Fruit fly (Drosophila melanogaster): ENCODE data around the gene Grip71.

Gene Grip71

dm6 chr2L:18695404-18695804 is 13.2 kb upstream of the Grip71 start, which contains the start of the genes CG10383 and CG10338:
Gene CG10383, minus strand, starts transcription at chr2L:18695602.
Gene CG10338, plus strand, starts transcription at chr2L:18695664.
- peak; percentile 79 for TF ChIP-seq Sp1 (GFP tag; optimal IDR thresholded peaks at IDR 0.05)
- TF ChIP-seq psq (GFP tag; optimal IDR thresholded peaks at IDR 0.05) = peak; percentile 82
- TF ChIP-seq rgr (GFP tag; optimal IDR thresholded peaks at IDR 0.05) = peak; percentile 93
- TF ChIP-seq CG9705 (GFP tag; optimal IDR thresholded peaks at IDR 0.05) = peak; percentile 63
- peak; percentile 90 for TF ChIP-seq fru (GFP tag; optimal IDR thresholded peaks at IDR 0.05)
- TF ChIP-seq HLH106 (tag; optimal IDR thresholded peaks at IDR 0.05) = peak; percentile 84
- peak; percentile 92 for TF ChIP-seq Jra (GFP tag; optimal IDR thresholded peaks at IDR 0.05)
- peak in 1 of 2 experiments; percentile 95 for TF ChIP-seq foxo (GFP tag; optimal IDR thresholded peaks at IDR 0.05)
- TF ChIP-seq dsf (GFP tag; optimal IDR thresholded peaks at IDR 0.05; ENCODE audit: borderline replicate concordance) = no peak
- peak; percentile 93 for TF ChIP-seq h (GFP tag; optimal IDR thresholded peaks at IDR 0.05)
- peak; percentile 76 for TF ChIP-seq CG32264 (GFP tag; optimal IDR thresholded peaks at IDR 0.05)
- peak; percentile 91 for TF ChIP-seq ey (GFP tag; optimal IDR thresholded peaks at IDR 0.05)
- no peak for TF ChIP-seq CrebA (GFP tag; optimal IDR thresholded peaks at IDR 0.05; ENCODE audit: borderline replicate concordance)
- TF ChIP-seq jim (GFP tag; optimal IDR thresholded peaks at IDR 0.05) = peak; percentile 65
- peak; percentile 72 for TF ChIP-seq woc (GFP tag; optimal IDR thresholded peaks at IDR 0.05)
- TF ChIP-seq Rel (GFP tag; optimal IDR thresholded peaks at IDR 0.05) = no peak
- TF ChIP-seq Rel (tag; optimal IDR thresholded peaks at IDR 0.05) = peak; percentile 75
- peak; percentile 81 for TF ChIP-seq Myc (optimal IDR thresholded peaks at IDR 0.05)
- no peak for TF ChIP-seq Dfd (GFP tag; optimal IDR thresholded peaks at IDR 0.05)
- TF ChIP-seq pan (optimal IDR thresholded peaks at IDR 0.05) = no peak
- TF ChIP-seq Dif (GFP tag; optimal IDR thresholded peaks at IDR 0.05; ENCODE audit: partially characterized antibody) = no peak
- no peak for TF ChIP-seq brk (GFP tag; optimal IDR thresholded peaks at IDR 0.05)
- TF ChIP-seq Hr78 (GFP tag; optimal IDR thresholded peaks at IDR 0.05) = no peak
- TF ChIP-seq lola (GFP tag; optimal IDR thresholded peaks at IDR 0.05) = peak; percentile 58
- peak; percentile 70 for TF ChIP-seq Mio (GFP tag; optimal IDR thresholded peaks at IDR 0.05)
- peak; percentile 88 for TF ChIP-seq br (GFP tag; optimal IDR thresholded peaks at IDR 0.05)
- no peak for TF ChIP-seq Abd-B (GFP tag; optimal IDR thresholded peaks at IDR 0.05)
- no peak for TF ChIP-seq Vsx2 (GFP tag; optimal IDR thresholded peaks at IDR 0.05; ENCODE audit: partially characterized antibody)
- TF ChIP-seq sv (GFP tag; optimal IDR thresholded peaks at IDR 0.05) = peak; percentile 71
- no peak for TF ChIP-seq usp (GFP tag; optimal IDR thresholded peaks at IDR 0.05)
- peak; percentile 90 for TF ChIP-seq GATAd (GFP tag; optimal IDR thresholded peaks at IDR 0.05)
- peak; percentile 69 for TF ChIP-seq sage (GFP tag; optimal IDR thresholded peaks at IDR 0.05)
- no peak for TF ChIP-seq tai (GFP tag; optimal IDR thresholded peaks at IDR 0.05)
- peak; percentile 94 for TF ChIP-seq Hnf4 (GFP tag; optimal IDR thresholded peaks at IDR 0.05)
- TF ChIP-seq Hr83 (GFP tag; optimal IDR thresholded peaks at IDR 0.05; ENCODE audit: poor library complexity, severe bottlenecking) = peak; percentile 92
- TF ChIP-seq N (GFP tag; optimal IDR thresholded peaks at IDR 0.05) = no peak
- TF ChIP-seq dmrt93B (GFP tag; optimal IDR thresholded peaks at IDR 0.05) = peak; percentile 72
- peak; percentile 87 for TF ChIP-seq OdsH (GFP tag; optimal IDR thresholded peaks at IDR 0.05)
- no peak for TF ChIP-seq dl (GFP tag; optimal IDR thresholded peaks at IDR 0.05; ENCODE audit: insufficient read depth in 1 of 2, partially characterized antibody in 2 of 2)

DNA sequence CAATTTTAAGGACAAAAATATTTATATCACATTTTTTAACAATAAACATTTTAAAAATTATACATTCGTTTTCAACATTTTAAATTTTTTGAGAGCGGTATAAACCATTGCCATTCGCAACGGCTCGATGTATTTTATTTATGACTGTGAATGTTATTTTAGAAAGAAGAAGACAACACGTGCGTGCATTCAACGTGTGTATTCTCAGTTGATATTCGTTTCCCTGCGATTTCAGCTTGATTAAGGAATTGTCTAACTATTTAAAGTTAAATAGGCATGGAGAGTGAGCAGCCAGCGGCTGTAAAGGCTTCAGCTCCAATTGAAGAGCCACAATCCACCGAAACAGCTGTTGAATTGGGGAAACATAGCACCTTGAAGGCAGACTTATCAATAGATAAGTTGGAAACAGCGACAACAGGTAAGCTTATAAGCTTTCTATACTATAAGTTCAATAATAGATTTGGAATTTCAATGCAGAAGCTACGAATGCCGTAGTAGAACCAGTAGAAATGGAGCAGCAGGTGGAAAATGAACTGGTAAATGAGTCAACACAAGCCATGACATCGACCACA is 10.0 kb upstream of the Grip71 start, which contains the start of gene CG10341:
CG10341 (plus strand) TSS at position 156 of the 572 bp plus-strand sequence.
- TF ChIP-seq h (GFP tag; optimal IDR thresholded peaks at IDR 0.05) (peak; percentile 3), Myc (optimal IDR thresholded peaks at IDR 0.05) (peak; percentile 36), sage (GFP tag; optimal IDR thresholded peaks at IDR 0.05) (peak; percentile 3), dl (GFP tag; optimal IDR thresholded peaks at IDR 0.05; ENCODE audit: insufficient read depth in 1 of 2, partially characterized antibody in 2 of 2) (no peak)

Data from whole organism, wandering third instar larva.